Fruit fly (Drosophila melanogaster): Measurements from ENCODE around the gene Ucp4C.

The Ucp4C gene

DNA sequence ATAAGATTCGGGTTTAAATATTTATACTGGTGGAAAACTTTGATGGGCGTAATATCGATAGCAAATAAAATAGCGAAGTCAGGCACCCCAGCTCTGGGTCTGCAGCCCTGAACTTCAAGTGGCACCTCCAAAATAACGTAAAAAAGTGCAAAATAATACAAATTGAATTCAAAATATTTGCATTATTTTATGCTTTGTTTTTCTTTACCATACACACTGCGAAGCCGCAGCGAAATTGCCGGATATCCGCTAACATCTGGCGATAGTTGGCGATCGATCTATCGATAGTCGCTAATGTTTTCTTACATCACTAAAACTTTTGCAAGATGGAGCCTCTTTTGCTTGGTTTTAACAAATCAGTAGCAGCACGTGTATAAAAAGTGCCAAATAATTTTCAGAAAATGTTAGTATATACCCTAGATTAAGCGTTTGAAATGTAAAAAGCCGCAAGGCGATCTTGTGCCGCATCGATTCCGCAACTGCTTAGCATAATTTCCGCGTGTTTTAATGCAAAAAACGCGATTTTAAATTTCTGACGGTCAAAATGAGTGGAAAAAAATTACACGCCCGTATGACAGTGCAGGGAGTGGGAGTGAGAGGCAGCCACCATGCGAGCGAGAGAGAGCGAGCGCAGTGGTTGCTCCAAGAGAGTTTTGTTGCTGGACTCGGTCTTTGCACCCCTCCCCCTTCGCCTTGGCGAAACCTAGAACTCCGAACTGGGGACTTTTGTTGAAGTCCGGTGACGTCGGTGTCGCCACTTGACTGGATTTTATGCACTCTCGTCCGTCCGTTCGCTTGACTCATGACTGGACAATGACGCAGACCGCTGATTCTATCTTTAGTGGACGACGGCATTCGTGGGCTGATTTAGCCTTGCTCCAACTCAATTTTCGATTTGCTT is 13.3 kb downstream of the Ucp4C start, which contains the start of gene eIF4A (continued):
- TF ChIP-seq CG32532 (GFP tag; IDR thresholded peaks at IDR 0.05) (no peak), zf30C (GFP tag; optimal IDR thresholded peaks at IDR 0.05) (no peak), Abd-B (GFP tag; optimal IDR thresholded peaks at IDR 0.05) (peak; percentile 57), CG12942 (GFP tag; optimal IDR thresholded peaks at IDR 0.05) (no peak), tin (GFP tag; optimal IDR thresholded peaks at IDR 0.05) (no peak), Mad (GFP tag; optimal IDR thresholded peaks at IDR 0.05) (no peak), Awh (GFP tag; IDR thresholded peaks at IDR 0.05) (no peak), CG9609 (GFP tag; optimal IDR thresholded peaks at IDR 0.05) (peak; percentile 18), ewg (GFP tag; optimal IDR thresholded peaks at IDR 0.05) (no peak), Asciz (GFP tag; optimal IDR thresholded peaks at IDR 0.05) (peak; percentile 23), Mrtf (GFP tag; IDR thresholded peaks at IDR 0.05) (no peak), D19A (tag; optimal IDR thresholded peaks at IDR 0.05) (no peak), esg (GFP tag; conservative IDR thresholded peaks at IDR 0.05) (no peak), Sox100B (GFP tag; optimal IDR thresholded peaks at IDR 0.05) (no peak), dmrt99B (tag; optimal IDR thresholded peaks at IDR 0.05) (no peak), ATbp (GFP tag; optimal IDR thresholded peaks at IDR 0.05) (peak; percentile 4), sima (GFP tag; optimal IDR thresholded peaks at IDR 0.05) (no peak), al (GFP tag; IDR thresholded peaks at IDR 0.05) (no peak), HLH3B (GFP tag; IDR thresholded peaks at IDR 0.05) (no peak), Trl (optimal IDR thresholded peaks at IDR 0.05) (peak; percentile 84 to 90), Trl (GFP tag; optimal IDR thresholded peaks at IDR 0.05) (no peak), wor (GFP tag; IDR thresholded peaks at IDR 0.05) (no peak), Hr51 (GFP tag; optimal IDR thresholded peaks at IDR 0.05) (no peak), CG16779 (GFP tag; IDR thresholded peaks at IDR 0.05) (no peak), nerfin-1 (tag; optimal IDR thresholded peaks at IDR 0.05) (no peak), jing (GFP tag; optimal IDR thresholded peaks at IDR 0.05) (no peak), CG10959 (GFP tag; IDR thresholded peaks at IDR 0.05) (no peak), CG10979 (tag; optimal IDR thresholded peaks at IDR 0.05) (peak; percentile 1), Dip3 (GFP tag; optimal IDR thresholded peaks at IDR 0.05) (no peak), mld (GFP tag; IDR thresholded peaks at IDR 0.05; ENCODE audit: partially characterized antibody) (no peak), so (GFP tag; IDR thresholded peaks at IDR 0.05) (no peak), CG3995 (GFP tag; optimal IDR thresholded peaks at IDR 0.05) (no peak), Med (GFP tag) (peak; percentile 91), B-H1 (GFP tag; IDR thresholded peaks at IDR 0.05) (no peak), CG6854 (GFP tag; optimal IDR thresholded peaks at IDR 0.05) (no peak), CG12391 (tag; optimal IDR thresholded peaks at IDR 0.05) (peak; percentile 25), Atf-2 (GFP tag; optimal IDR thresholded peaks at IDR 0.05) (no peak), CG7556 (GFP tag; optimal IDR thresholded peaks at IDR 0.05) (no peak), CG13894 (tag; optimal IDR thresholded peaks at IDR 0.05) (no peak), HLHmδ (GFP tag; optimal IDR thresholded peaks at IDR 0.05) (peak; percentile 6), gro (GFP tag; optimal IDR thresholded peaks at IDR 0.05) (no peak), Sox102F (GFP tag; optimal IDR thresholded peaks at IDR 0.05) (no peak), CG1603 (tag; optimal IDR thresholded peaks at IDR 0.05) (peak; percentile 66), CG3281 (GFP tag; optimal IDR thresholded peaks at IDR 0.05) (no peak), ash1 (GFP tag; optimal IDR thresholded peaks at IDR 0.05) (no peak), Hr39 (optimal IDR thresholded peaks at IDR 0.05) (no peak), tup (GFP tag; optimal IDR thresholded peaks at IDR 0.05) (no peak), CG18619 (GFP tag; optimal IDR thresholded peaks at IDR 0.05) (peak; percentile 47), kah (GFP tag; optimal IDR thresholded peaks at IDR 0.05) (peak; percentile 96), Vsx1 (GFP tag; optimal IDR thresholded peaks at IDR 0.05) (peak; percentile 26)
